Fruit fly (Drosophila melanogaster): ENCODE measurements around the gene gdrd.

The gdrd gene

DNA sequence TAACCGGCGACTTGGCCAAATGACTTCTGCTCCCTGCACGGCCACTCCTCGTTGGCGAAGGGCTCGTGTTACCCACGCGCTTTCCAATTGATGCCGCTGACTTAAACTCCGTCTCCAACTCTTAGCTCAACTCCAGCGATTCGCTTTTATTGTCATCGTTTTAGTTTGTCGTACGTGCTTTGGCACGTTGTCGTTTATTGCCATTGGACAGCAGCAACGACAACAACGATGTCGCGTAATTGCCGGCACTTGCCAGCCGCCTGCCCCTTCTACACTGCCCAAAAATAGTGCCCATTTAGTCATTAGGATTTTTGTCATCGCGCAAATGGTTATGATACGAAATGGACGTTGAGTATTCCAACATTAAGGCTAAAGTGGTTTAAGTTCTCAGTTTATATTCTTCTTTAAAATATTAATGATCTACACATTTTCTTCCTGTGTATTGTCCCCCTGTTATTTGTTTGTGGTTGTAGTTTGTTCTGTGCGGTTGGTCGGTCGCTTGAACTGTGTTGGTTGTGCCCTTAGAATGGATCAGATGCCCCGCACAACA lies 25.3 kb upstream of the gdrd start (continued):
- TF ChIP-seq vri (GFP tag; optimal IDR thresholded peaks at IDR 0.05): peak; percentile 60
- TF ChIP-seq lz (GFP tag; optimal IDR thresholded peaks at IDR 0.05): peak; percentile 74
- TF ChIP-seq CG31627 (GFP tag; optimal IDR thresholded peaks at IDR 0.05): peak; percentile 76
- peak; percentile 86 for TF ChIP-seq net (GFP tag; optimal IDR thresholded peaks at IDR 0.05)
- peak; percentile 38 for TF ChIP-seq fd85E (GFP tag; optimal IDR thresholded peaks at IDR 0.05)
- TF ChIP-seq Ets21C (GFP tag; optimal IDR thresholded peaks at IDR 0.05): peak; percentile 55
- peak; percentile 89 for TF ChIP-seq CG3032 (tag; optimal IDR thresholded peaks at IDR 0.05)
- peak; percentile 76 for TF ChIP-seq Sox102F (GFP tag; optimal IDR thresholded peaks at IDR 0.05)
- TF ChIP-seq fkh (GFP tag; optimal IDR thresholded peaks at IDR 0.05): peak; percentile 70
- TF ChIP-seq Hr39 (GFP tag; optimal IDR thresholded peaks at IDR 0.05): peak; percentile 78
- peak; percentile 67 for TF ChIP-seq CG8632 (GFP tag; optimal IDR thresholded peaks at IDR 0.05)
- TF ChIP-seq dac (GFP tag; optimal IDR thresholded peaks at IDR 0.05): peak; percentile 76
- TF ChIP-seq Eip78C (GFP tag): peak; percentile 97
- TF ChIP-seq salr (GFP tag; optimal IDR thresholded peaks at IDR 0.05): peak; percentile 84 to 85
- TF ChIP-seq CG16779 (tag; optimal IDR thresholded peaks at IDR 0.05): peak; percentile 66
- TF ChIP-seq CG6276 (GFP tag; optimal IDR thresholded peaks at IDR 0.05): peak; percentile 65
- TF ChIP-seq Met (GFP tag; optimal IDR thresholded peaks at IDR 0.05): peak; percentile 81
- TF ChIP-seq Sox14 (GFP tag; optimal IDR thresholded peaks at IDR 0.05): peak; percentile 90
- peak; percentile 89 for TF ChIP-seq CG10631 (GFP tag; optimal IDR thresholded peaks at IDR 0.05)
- peak; percentile 84 for TF ChIP-seq CG1621 (tag; optimal IDR thresholded peaks at IDR 0.05)
- TF ChIP-seq dsx (GFP tag; optimal IDR thresholded peaks at IDR 0.05; ENCODE audit: poor library complexity, severe bottlenecking): peak; percentile 89
- TF ChIP-seq spab (GFP tag; optimal IDR thresholded peaks at IDR 0.05): peak; percentile 73
- peak; percentile 81 for TF ChIP-seq esn (GFP tag; optimal IDR thresholded peaks at IDR 0.05)
- peak; percentile 66 for TF ChIP-seq CG11294 (GFP tag; IDR thresholded peaks at IDR 0.05)
- peak; percentile 62 for TF ChIP-seq Sox15 (GFP tag; optimal IDR thresholded peaks at IDR 0.05)
- TF ChIP-seq CG3919 (GFP tag; optimal IDR thresholded peaks at IDR 0.05): peak; percentile 93
- peak; percentile 84 for TF ChIP-seq Gug (GFP tag; IDR thresholded peaks at IDR 0.05)
- TF ChIP-seq CG8319 (GFP tag; optimal IDR thresholded peaks at IDR 0.05): peak; percentile 24

DNA sequence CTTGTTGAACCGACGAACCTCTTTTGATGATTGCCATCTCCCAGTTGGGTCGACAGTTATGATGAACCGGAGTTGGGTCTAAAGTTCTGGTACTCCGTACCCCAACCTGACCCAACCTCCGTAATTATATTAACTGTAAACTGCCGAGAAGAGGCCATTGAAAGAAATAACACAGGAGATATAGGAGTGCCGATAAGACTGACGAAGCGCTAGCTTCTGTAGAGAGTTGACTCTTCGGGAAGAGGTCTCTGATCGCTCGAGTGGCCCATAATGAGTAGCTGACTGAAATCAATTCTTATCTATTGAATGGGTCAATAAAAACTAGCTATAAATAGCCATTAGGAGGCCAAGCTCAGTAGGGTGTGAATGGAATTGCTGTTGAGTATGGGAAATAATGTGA lies 22.5 kb upstream of the gdrd start:
- TF ChIP-seq CG11902 (GFP tag; optimal IDR thresholded peaks at IDR 0.05) (no peak), Eip93F (GFP tag; optimal IDR thresholded peaks at IDR 0.05) (no peak), CG31627 (GFP tag; optimal IDR thresholded peaks at IDR 0.05) (no peak), CG6808 (GFP tag; optimal IDR thresholded peaks at IDR 0.05) (no peak), Eip78C (GFP tag) (peak; percentile 3), achi (GFP tag; optimal IDR thresholded peaks at IDR 0.05) (no peak)

DNA sequence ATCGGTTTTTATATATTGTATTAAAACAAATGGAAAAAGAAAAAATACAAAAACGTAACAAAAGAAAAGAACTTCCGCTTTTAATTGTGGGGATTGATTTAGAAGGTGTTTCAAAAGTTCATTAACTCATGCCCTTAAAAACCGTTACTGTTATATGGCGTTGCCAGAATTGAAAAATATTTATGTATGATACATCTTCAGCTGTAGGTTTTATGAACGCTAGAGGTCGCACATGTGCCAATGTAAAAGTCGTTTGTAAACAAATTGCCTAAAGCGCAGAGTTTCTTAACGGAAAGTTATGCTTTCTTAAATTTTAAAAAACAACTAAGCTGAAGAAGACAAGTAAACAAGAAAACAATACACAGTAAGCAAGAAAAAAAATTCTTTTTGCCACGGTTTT lies 19.6 kb upstream of the gdrd start:
- TF ChIP-seq salr (GFP tag; optimal IDR thresholded peaks at IDR 0.05): no peak
- TF ChIP-seq CG6792 (GFP tag; optimal IDR thresholded peaks at IDR 0.05): no peak
- TF ChIP-seq Hr39 (GFP tag; optimal IDR thresholded peaks at IDR 0.05): peak; percentile 15
- no peak for TF ChIP-seq eg (GFP tag; IDR thresholded peaks at IDR 0.05)
- peak; percentile 48 for TF ChIP-seq fkh (GFP tag; optimal IDR thresholded peaks at IDR 0.05)
- TF ChIP-seq Gug (GFP tag; IDR thresholded peaks at IDR 0.05): no peak
- TF ChIP-seq Ets21C (GFP tag; optimal IDR thresholded peaks at IDR 0.05): no peak
- peak; percentile 20 for TF ChIP-seq svp (GFP tag)
- TF ChIP-seq CG11902 (GFP tag; optimal IDR thresholded peaks at IDR 0.05): no peak
- TF ChIP-seq CG1621 (tag; optimal IDR thresholded peaks at IDR 0.05): no peak
- TF ChIP-seq net (GFP tag; optimal IDR thresholded peaks at IDR 0.05): no peak
- TF ChIP-seq CG31627 (GFP tag; optimal IDR thresholded peaks at IDR 0.05): peak; percentile 33
- TF ChIP-seq Eip78C (GFP tag): peak; percentile 9
- no peak for TF ChIP-seq CG8319 (GFP tag; optimal IDR thresholded peaks at IDR 0.05)
- no peak for TF ChIP-seq CG6163 (GFP tag; IDR thresholded peaks at IDR 0.05)
- TF ChIP-seq vri (GFP tag; optimal IDR thresholded peaks at IDR 0.05): no peak
- no peak for TF ChIP-seq CG11762 (GFP tag; optimal IDR thresholded peaks at IDR 0.05; ENCODE audit: insufficient read depth)
- no peak for TF ChIP-seq CG8632 (GFP tag; optimal IDR thresholded peaks at IDR 0.05)
- TF ChIP-seq ss (GFP tag; optimal IDR thresholded peaks at IDR 0.05): no peak
- no peak for TF ChIP-seq Hr38 (GFP tag; optimal IDR thresholded peaks at IDR 0.05)
- TF ChIP-seq CG6854 (GFP tag; optimal IDR thresholded peaks at IDR 0.05): no peak
- no peak for TF ChIP-seq CG3919 (GFP tag; optimal IDR thresholded peaks at IDR 0.05)
- no peak for TF ChIP-seq Sox102F (GFP tag; optimal IDR thresholded peaks at IDR 0.05)
- no peak for TF ChIP-seq OdsH (GFP tag; optimal IDR thresholded peaks at IDR 0.05)
- no peak for TF ChIP-seq CG11294 (GFP tag; IDR thresholded peaks at IDR 0.05)
- peak; percentile 20 for TF ChIP-seq cyc (GFP tag; optimal IDR thresholded peaks at IDR 0.05)
- no peak for TF ChIP-seq achi (GFP tag; optimal IDR thresholded peaks at IDR 0.05)
- no peak for TF ChIP-seq Blimp-1 (GFP tag; optimal IDR thresholded peaks at IDR 0.05)
- no peak for TF ChIP-seq Eip75B (GFP tag; optimal IDR thresholded peaks at IDR 0.05)
